Fruit fly (Drosophila melanogaster): ENCODE measurements around the gene tgo.

Gene tgo

dm6 chr3R:9053021-9053420 is 33.2 kb upstream of the tgo start (continued):
- TF ChIP-seq sisA (GFP tag; IDR thresholded peaks at IDR 0.05) (no peak), CG14441 (GFP tag; IDR thresholded peaks at IDR 0.05) (no peak), al (GFP tag; IDR thresholded peaks at IDR 0.05) (no peak), ham (GFP tag; IDR thresholded peaks at IDR 0.05) (no peak), CG8478 (optimal IDR thresholded peaks at IDR 0.05) (no peak), Asciz (GFP tag; optimal IDR thresholded peaks at IDR 0.05) (no peak), CG32772 (GFP tag; IDR thresholded peaks at IDR 0.05) (no peak), pum (GFP tag; optimal IDR thresholded peaks at IDR 0.05) (no peak), amos (GFP tag; IDR thresholded peaks at IDR 0.05; ENCODE audit: partially characterized antibody) (no peak), CG18011 (GFP tag; optimal IDR thresholded peaks at IDR 0.05) (peak; percentile 1), sd (tag; optimal IDR thresholded peaks at IDR 0.05) (peak; percentile 51), C15 (GFP tag; IDR thresholded peaks at IDR 0.05) (no peak), Awh (GFP tag; IDR thresholded peaks at IDR 0.05) (no peak), CG6813 (GFP tag; optimal IDR thresholded peaks at IDR 0.05) (peak; percentile 76), schlank (tag; optimal IDR thresholded peaks at IDR 0.05) (no peak), BEAF-32 (GFP tag; optimal IDR thresholded peaks at IDR 0.05) (no peak), exex (tag; optimal IDR thresholded peaks at IDR 0.05) (no peak), CG11398 (GFP tag; optimal IDR thresholded peaks at IDR 0.05) (peak; percentile 32), NFAT (GFP tag; IDR thresholded peaks at IDR 0.05) (no peak), CG15073 (GFP tag; optimal IDR thresholded peaks at IDR 0.05) (no peak), gce (GFP tag; IDR thresholded peaks at IDR 0.05) (no peak), CG12769 (tag; optimal IDR thresholded peaks at IDR 0.05) (peak; percentile 91), Camta (GFP tag; optimal IDR thresholded peaks at IDR 0.05) (peak; percentile 56), hkb (optimal IDR thresholded peaks at IDR 0.05) (no peak), hkb (GFP tag; IDR thresholded peaks at IDR 0.05) (no peak), ATbp (GFP tag; optimal IDR thresholded peaks at IDR 0.05) (no peak), Dek (tag; optimal IDR thresholded peaks at IDR 0.05) (peak; percentile 72), CG10209 (GFP tag; optimal IDR thresholded peaks at IDR 0.05) (peak; percentile 15), dimm (GFP tag; IDR thresholded peaks at IDR 0.05) (no peak), CG12744 (GFP tag; optimal IDR thresholded peaks at IDR 0.05) (peak; percentile 29), tgo (GFP tag; IDR thresholded peaks at IDR 0.05) (no peak), ken (GFP tag; IDR thresholded peaks at IDR 0.05) (no peak), CG9932 (GFP tag; IDR thresholded peaks at IDR 0.05) (no peak), CG16813 (GFP tag; IDR thresholded peaks at IDR 0.05; ENCODE audit: partially characterized antibody) (no peak), CG18764 (GFP tag; optimal IDR thresholded peaks at IDR 0.05) (no peak), CTCF (GFP tag; optimal IDR thresholded peaks at IDR 0.05) (no peak), Lhr (GFP tag; optimal IDR thresholded peaks at IDR 0.05) (no peak), CG1529 (GFP tag; optimal IDR thresholded peaks at IDR 0.05) (no peak), CG15514 (GFP tag; optimal IDR thresholded peaks at IDR 0.05) (peak; percentile 72), gcm2 (GFP tag; optimal IDR thresholded peaks at IDR 0.05) (peak; percentile 70), ssp (GFP tag; IDR thresholded peaks at IDR 0.05) (no peak), corto (GFP tag; optimal IDR thresholded peaks at IDR 0.05) (no peak), Taf1 (GFP tag; IDR thresholded peaks at IDR 0.05) (no peak), lmd (GFP tag; IDR thresholded peaks at IDR 0.05) (no peak), unc-4 (GFP tag; IDR thresholded peaks at IDR 0.05; ENCODE audit: partially characterized antibody) (no peak), Bteb2 (GFP tag; optimal IDR thresholded peaks at IDR 0.05) (peak; percentile 21), lilli (GFP tag; optimal IDR thresholded peaks at IDR 0.05) (peak; percentile 85), CG11093 (GFP tag; IDR thresholded peaks at IDR 0.05) (no peak), CG10565 (GFP tag; optimal IDR thresholded peaks at IDR 0.05) (no peak), CG9727 (GFP tag; optimal IDR thresholded peaks at IDR 0.05) (peak; percentile 30), CG14050 (GFP tag; IDR thresholded peaks at IDR 0.05) (no peak), HLH54F (GFP tag; optimal IDR thresholded peaks at IDR 0.05) (peak; percentile 51), CG10462 (GFP tag; optimal IDR thresholded peaks at IDR 0.05) (no peak), Hr3 (GFP tag; optimal IDR thresholded peaks at IDR 0.05) (no peak)

Measured in whole organism, embryonic.